Fruit fly (Drosophila melanogaster): Measurements from ENCODE around the gene bam.
A peak's percentile ranks its signal among the peaks of the same experiment; 100 is the strongest.

Gene bam

dm6 chr3R:25258628-25259240 is 13.8 kb upstream of the bam start, which contains the start of gene CG11857 (continued):
- TF ChIP-seq odd (GFP tag; optimal IDR thresholded peaks at IDR 0.05) (peak; percentile 89), trh (GFP tag; optimal IDR thresholded peaks at IDR 0.05) (peak; percentile 97), CG11456 (GFP tag; IDR thresholded peaks at IDR 0.05) (peak; percentile 99), CG33213 (GFP tag; optimal IDR thresholded peaks at IDR 0.05) (peak; percentile 97), sug (tag; optimal IDR thresholded peaks at IDR 0.05) (peak; percentile 97), CoRest (tag; optimal IDR thresholded peaks at IDR 0.05) (peak; percentile 99), disco-r (GFP tag; optimal IDR thresholded peaks at IDR 0.05) (peak; percentile 93), Atf3 (GFP tag; optimal IDR thresholded peaks at IDR 0.05) (peak; percentile 98), sd (tag; optimal IDR thresholded peaks at IDR 0.05) (peak; percentile 90), PHDP (tag; optimal IDR thresholded peaks at IDR 0.05) (peak; percentile 97), crol (GFP tag; IDR thresholded peaks at IDR 0.05) (peak; percentile 80), CG6791 (GFP tag; IDR thresholded peaks at IDR 0.05; ENCODE audit: partially characterized antibody) (peak; percentile 98), CG7271 (tag; optimal IDR thresholded peaks at IDR 0.05) (peak; percentile 95), CG11504 (tag; optimal IDR thresholded peaks at IDR 0.05) (peak; percentile 95), CG8765 (GFP tag; IDR thresholded peaks at IDR 0.05) (peak; percentile 98), org-1 (GFP tag; optimal IDR thresholded peaks at IDR 0.05) (peak; percentile 93), sim (GFP tag; IDR thresholded peaks at IDR 0.05) (peak; percentile 95)

- no peak for TF ChIP-seq CG12104 (GFP tag; optimal IDR thresholded peaks at IDR 0.05)
- peak; percentile 75 for TF ChIP-seq Sin3A (optimal IDR thresholded peaks at IDR 0.05)
- no peak for TF ChIP-seq CG4282 (GFP tag; optimal IDR thresholded peaks at IDR 0.05)
- TF ChIP-seq CoRest (tag; optimal IDR thresholded peaks at IDR 0.05): peak; percentile 22
- TF ChIP-seq tna (GFP tag; IDR thresholded peaks at IDR 0.05; ENCODE audit: partially characterized antibody): peak; percentile 98
- no peak for TF ChIP-seq odd (GFP tag; optimal IDR thresholded peaks at IDR 0.05)
- TF ChIP-seq CG11560 (tag; IDR thresholded peaks at IDR 0.05): no peak
- peak; percentile 80 for TF ChIP-seq Ets97D (GFP tag; optimal IDR thresholded peaks at IDR 0.05)
- TF ChIP-seq Bgb (GFP tag; IDR thresholded peaks at IDR 0.05; ENCODE audit: partially characterized antibody): peak; percentile 99
- TF ChIP-seq CG17359 (tag; optimal IDR thresholded peaks at IDR 0.05): no peak
- TF ChIP-seq ato (GFP tag; IDR thresholded peaks at IDR 0.05; ENCODE audit: partially characterized antibody): peak; percentile 99
- no peak for TF ChIP-seq Stat92E (GFP tag; optimal IDR thresholded peaks at IDR 0.05)
- peak; percentile 71 for TF ChIP-seq CG17385 (GFP tag; optimal IDR thresholded peaks at IDR 0.05)
- TF ChIP-seq CG34422 (GFP tag; IDR thresholded peaks at IDR 0.05): peak; percentile 79; the same call in 2 of the 3 replicates
- TF ChIP-seq da (GFP tag; optimal IDR thresholded peaks at IDR 0.05): no peak
- peak; percentile 48 for TF ChIP-seq CG2712 (tag; optimal IDR thresholded peaks at IDR 0.05)
- peak; percentile 90 for TF ChIP-seq sna (GFP tag; IDR thresholded peaks at IDR 0.05; ENCODE audit: partially characterized antibody)
- peak; percentile 96 for TF ChIP-seq CG2129 (GFP tag; IDR thresholded peaks at IDR 0.05; ENCODE audit: partially characterized antibody)
- peak; percentile 73 for TF ChIP-seq phol (tag; optimal IDR thresholded peaks at IDR 0.05)
- TF ChIP-seq CG15514 (GFP tag; optimal IDR thresholded peaks at IDR 0.05): peak; percentile 33
- TF ChIP-seq Opbp (GFP tag; IDR thresholded peaks at IDR 0.05; ENCODE audit: partially characterized antibody): peak; percentile 99
- TF ChIP-seq pb (GFP tag; optimal IDR thresholded peaks at IDR 0.05): no peak
- TF ChIP-seq vvl (GFP tag; IDR thresholded peaks at IDR 0.05): peak; percentile 17; the same call in 1 of the 2 replicates
- TF ChIP-seq CG10321 (GFP tag; IDR thresholded peaks at IDR 0.05): no peak
- TF ChIP-seq vnd (GFP tag; IDR thresholded peaks at IDR 0.05; ENCODE audit: partially characterized antibody): peak; percentile 97
- 0 out of 2 replicates have a peak, but pooled peaks have one; percentile 19 for TF ChIP-seq E2f1 (GFP tag; IDR thresholded peaks at IDR 0.05)
- peak; percentile 8 for TF ChIP-seq CG9797 (GFP tag; optimal IDR thresholded peaks at IDR 0.05)
- peak; percentile 46 for TF ChIP-seq CG12659 (GFP tag; optimal IDR thresholded peaks at IDR 0.05)
- TF ChIP-seq nerfin-2 (GFP tag; IDR thresholded peaks at IDR 0.05; ENCODE audit: partially characterized antibody): peak; percentile 97
- peak; percentile 23 for TF ChIP-seq sug (tag; optimal IDR thresholded peaks at IDR 0.05)
- peak; percentile 14 for TF ChIP-seq CG10543 (GFP tag; optimal IDR thresholded peaks at IDR 0.05)
Measured at dm6 chr3R:25249145-25250141, 4.5 kb upstream of the bam start, which contains the start of gene Nup358. Gene Nup358, plus strand, starts transcription at chr3R:25249348.
